Fruit fly (Drosophila melanogaster): ENCODE measurements around the gene CG3916.
A peak's percentile ranks its signal among the peaks of the same experiment; 100 is the strongest.

The CG3916 gene

dm6 chr3R:12272826-12273225 lies 43.6 kb downstream of the CG3916 start, which contains the start of gene Sfp87B:
Sfp87B (plus strand) TSS chr3R:12273126.
- TF ChIP-seq Dif (GFP tag; optimal IDR thresholded peaks at IDR 0.05; ENCODE audit: partially characterized antibody) (no peak), ey (GFP tag; optimal IDR thresholded peaks at IDR 0.05) (no peak), Vsx2 (GFP tag; optimal IDR thresholded peaks at IDR 0.05; ENCODE audit: partially characterized antibody) (no peak), usp (GFP tag; optimal IDR thresholded peaks at IDR 0.05) (no peak), br (GFP tag; optimal IDR thresholded peaks at IDR 0.05) (no peak), Mio (GFP tag; optimal IDR thresholded peaks at IDR 0.05) (no peak), GATAd (GFP tag; optimal IDR thresholded peaks at IDR 0.05) (no peak), tai (GFP tag; optimal IDR thresholded peaks at IDR 0.05) (no peak), CG32264 (GFP tag; optimal IDR thresholded peaks at IDR 0.05) (no peak), h (GFP tag; optimal IDR thresholded peaks at IDR 0.05) (no peak), N (GFP tag; optimal IDR thresholded peaks at IDR 0.05) (no peak), dl (GFP tag; optimal IDR thresholded peaks at IDR 0.05; ENCODE audit: insufficient read depth in 1 of 2, partially characterized antibody in 2 of 2) (no peak)

dm6 chr3R:12279019-12279418 lies 49.8 kb downstream of the CG3916 start:
- TF ChIP-seq Rel (GFP tag; optimal IDR thresholded peaks at IDR 0.05) (no peak), Rel (tag; optimal IDR thresholded peaks at IDR 0.05) (peak; percentile 38), foxo (GFP tag; optimal IDR thresholded peaks at IDR 0.05) (no peak), dl (GFP tag; optimal IDR thresholded peaks at IDR 0.05; ENCODE audit: insufficient read depth in 1 of 2, partially characterized antibody in 2 of 2) (peak; percentile 33 to 40), Hnf4 (GFP tag; optimal IDR thresholded peaks at IDR 0.05) (peak; percentile 18), Hr83 (GFP tag; optimal IDR thresholded peaks at IDR 0.05; ENCODE audit: poor library complexity, severe bottlenecking) (no peak), Dif (GFP tag; optimal IDR thresholded peaks at IDR 0.05; ENCODE audit: partially characterized antibody) (peak; percentile 18)

All from whole organism, wandering third instar larva.